Fruit fly (Drosophila melanogaster) whole organism, embryonic: ENCODE measurements around the gene CG46439.

Experiments
- CG12659 ChIP-seq: fragments of 200-800 bp; sonication (Bioruptor generic); optimal IDR thresholded peaks from 3 replicates; lab custom pipeline; 2017; ENCODE audit warnings: mild to moderate bottlenecking, missing biosample characterization, missing genetic modification reagents, missing genetic modification characterization
- CG15479 ChIP-seq: fragments of 200-800 bp; sonication (Bioruptor generic); optimal IDR thresholded peaks from 3 replicates; lab custom pipeline; 2019; ENCODE audit warnings: missing biosample characterization, mild to moderate bottlenecking, missing genetic modification characterization, moderate library complexity
- CG7357 ChIP-seq: fragments of 200-800 bp; sonication (Bioruptor generic); IDR thresholded peaks from 3 replicates; pipeline ENCODE4 v1.3.6; 2022; ENCODE audit warnings: missing biosample characterization, missing genetic modification characterization
- D19B ChIP-seq: fragments of 200-800 bp; sonication (Bioruptor generic); optimal IDR thresholded peaks from 2 replicates; lab custom pipeline; 2017; ENCODE audit warnings: missing biosample characterization, mild to moderate bottlenecking, missing genetic modification characterization
- Fer2 ChIP-seq: fragments of 200-800 bp; sonication (Bioruptor generic); optimal IDR thresholded peaks from 2 replicates; lab custom pipeline; 2018; ENCODE audit warnings: missing biosample characterization, mild to moderate bottlenecking, missing genetic modification characterization, moderate library complexity
- NfI ChIP-seq: fragments of 200-800 bp; sonication (Bioruptor generic); optimal IDR thresholded peaks from 3 replicates; lab custom pipeline; 2018; ENCODE audit warnings: missing biosample characterization, mild to moderate bottlenecking, missing genetic modification characterization, moderate library complexity
- da ChIP-seq: fragments of 200-800 bp; sonication (Bioruptor generic); optimal IDR thresholded peaks from 2 replicates; lab custom pipeline; 2016; ENCODE audit warnings: missing biosample characterization, missing genetic modification characterization
- gem ChIP-seq: fragments of 200-800 bp; sonication (Bioruptor generic); optimal IDR thresholded peaks from 2 replicates; lab custom pipeline; 2019; ENCODE audit warnings: missing biosample characterization, mild to moderate bottlenecking, missing genetic modification characterization, moderate library complexity

dm6 chr3L:11070372-11070854, 25.6 kb downstream of the CG46439 start, which contains the start of gene Mocs1:
- TF ChIP-seq CG7357 (GFP tag; lab: Robert Waterston, UW) (no peak), NfI (GFP tag; lab: Kevin White, UChicago) (no peak), D19B (GFP tag; lab: Kevin White, UChicago) (no peak), CG12659 (GFP tag; lab: Kevin White, UChicago) (no peak), da (GFP tag; lab: Kevin White, UChicago) (no peak), CG15479 (GFP tag; lab: Kevin White, UChicago) (no peak), Fer2 (tag; lab: Kevin White, UChicago) (no peak), gem (tag; lab: Kevin White, UChicago) (no peak)
